Fruit fly (Drosophila melanogaster) whole organism, wandering third instar larva: ENCODE measurements around the gene CG45045.

Experiments used
- Abd-B ChIP-seq: fragments of >200 bp; optimal IDR thresholded peaks from 2 replicates; lab custom pipeline; 2017; ENCODE audit warnings: missing biosample characterization, missing genetic modification characterization
- CG9705 ChIP-seq: fragments of 200-800 bp; sonication (Bioruptor generic); optimal IDR thresholded peaks from 2 replicates; lab custom pipeline; 2018; ENCODE audit warnings: missing biosample characterization, mild to moderate bottlenecking, missing genetic modification characterization
- CrebA ChIP-seq: fragments of 200-800 bp; sonication (Bioruptor generic); optimal IDR thresholded peaks from 2 replicates; lab custom pipeline; 2016; ENCODE audit warnings: missing biosample characterization, mild to moderate bottlenecking, missing genetic modification characterization, borderline replicate concordance
- GATAd ChIP-seq: sonication (Bioruptor generic); optimal IDR thresholded peaks from 2 replicates; lab custom pipeline; 2016; ENCODE audit warnings: missing biosample characterization, missing genetic modification characterization
- HLH106 ChIP-seq: fragments of 200-800 bp; optimal IDR thresholded peaks from 3 replicates; lab custom pipeline; 2019; ENCODE audit warnings: missing biosample characterization, mild to moderate bottlenecking, missing genetic modification characterization, moderate library complexity
- Hnf4 ChIP-seq: fragments of 200-800 bp; sonication (Bioruptor generic); optimal IDR thresholded peaks from 2 replicates; lab custom pipeline; 2016; ENCODE audit warnings: missing biosample characterization, mild to moderate bottlenecking, missing genetic modification characterization
- Hr78 ChIP-seq: fragments of >200 bp; optimal IDR thresholded peaks from 2 replicates; lab custom pipeline; 2017; ENCODE audit warnings: missing biosample characterization, missing genetic modification characterization
- Mio ChIP-seq: sonication (Bioruptor generic); optimal IDR thresholded peaks from 2 replicates; lab custom pipeline; 2016; ENCODE audit warnings: missing biosample characterization, missing genetic modification characterization
- Myc ChIP-seq: fragments of >200 bp; optimal IDR thresholded peaks from 2 replicates; lab custom pipeline; 2017
- N ChIP-seq: fragments of >200 bp; optimal IDR thresholded peaks from 2 replicates; lab custom pipeline; 2018; ENCODE audit warnings: missing biosample characterization, missing external identifiers, missing genetic modification characterization
- OdsH ChIP-seq: fragments of 200-800 bp; sonication (Bioruptor generic); optimal IDR thresholded peaks from 2 replicates; lab custom pipeline; 2016; ENCODE audit warnings: missing biosample characterization, mild to moderate bottlenecking, missing genetic modification characterization
- Sp1 ChIP-seq: fragments of 200-800 bp; sonication (Bioruptor generic); optimal IDR thresholded peaks from 3 replicates; lab custom pipeline; 2019; ENCODE audit warnings: missing biosample characterization, mild to moderate bottlenecking, missing genetic modification characterization, moderate library complexity
- Vsx2 ChIP-seq: fragments of 200-300, 225-300 bp; sonication (Bioruptor generic); optimal IDR thresholded peaks from 2 replicates; lab custom pipeline; 2018; ENCODE audit warnings: missing biosample characterization, missing genetic modification characterization; ENCODE audit not compliant: partially characterized antibody
- brk ChIP-seq: fragments of 200-800 bp; sonication (Bioruptor generic); optimal IDR thresholded peaks from 2 replicates; lab custom pipeline; 2016; ENCODE audit warnings: missing biosample characterization, mild to moderate bottlenecking, missing genetic modification characterization
- dl ChIP-seq, 2 experiments: fragments of 175-275, 200-275 bp in 1 of 2; fragments of 200-275 bp in 1 of 2; sonication (Bioruptor generic); optimal IDR thresholded peaks; lab custom pipeline; 2018; ENCODE audit warnings: mild to moderate bottlenecking in 2 of 2, missing biosample characterization in 2 of 2, missing genetic modification characterization in 2 of 2, moderate library complexity in 2 of 2; ENCODE audit not compliant: partially characterized antibody in 2 of 2, insufficient read depth in 1 of 2
- dmrt93B ChIP-seq: fragments of 200-800 bp; sonication (Bioruptor generic); optimal IDR thresholded peaks from 2 replicates; lab custom pipeline; 2018; ENCODE audit warnings: missing biosample characterization, mild to moderate bottlenecking, missing genetic modification characterization
- dsf ChIP-seq: sonication (Bioruptor generic); optimal IDR thresholded peaks from 2 replicates; lab custom pipeline; 2016; ENCODE audit warnings: missing biosample characterization, missing genetic modification characterization, borderline replicate concordance
- ey ChIP-seq: fragments of 200-800 bp; sonication (Bioruptor generic); optimal IDR thresholded peaks from 2 replicates; lab custom pipeline; 2016; ENCODE audit warnings: missing biosample characterization, missing genetic modification characterization
- foxo ChIP-seq, 2 experiments: fragments of 200-800 bp; sonication (Bioruptor generic); optimal IDR thresholded peaks; 2 replicates in 1 of 2; 3 replicates in 1 of 2; lab custom pipeline; 2016 to 2017; ENCODE audit warnings: missing biosample characterization in 2 of 2, missing genetic modification characterization in 2 of 2
- fru ChIP-seq: fragments of 200-800 bp; sonication (Bioruptor generic); optimal IDR thresholded peaks from 3 replicates; lab custom pipeline; 2016; ENCODE audit warnings: missing biosample characterization, mild to moderate bottlenecking, missing genetic modification characterization
- h ChIP-seq: fragments of 200-800 bp; sonication (Bioruptor generic); optimal IDR thresholded peaks from 3 replicates; lab custom pipeline; 2016; ENCODE audit warnings: missing biosample characterization, mild to moderate bottlenecking, missing genetic modification characterization
- jim ChIP-seq: fragments of 175-275, 200-325 bp; sonication (Bioruptor generic); optimal IDR thresholded peaks from 2 replicates; lab custom pipeline; 2016; ENCODE audit warnings: missing biosample characterization, mild to moderate bottlenecking, missing genetic modification characterization
- lola ChIP-seq: fragments of >200 bp; optimal IDR thresholded peaks from 2 replicates; lab custom pipeline; 2017; ENCODE audit warnings: missing biosample characterization, missing genetic modification characterization
- pan ChIP-seq: fragments of >200 bp; optimal IDR thresholded peaks from 2 replicates; lab custom pipeline; 2017
- psq ChIP-seq: fragments of 200-800 bp; sonication (Bioruptor generic); optimal IDR thresholded peaks from 3 replicates; lab custom pipeline; 2017; ENCODE audit warnings: missing biosample characterization, mild to moderate bottlenecking, missing genetic modification characterization, moderate library complexity
- rgr ChIP-seq: fragments of 200-800 bp; sonication (Bioruptor generic); optimal IDR thresholded peaks from 3 replicates; lab custom pipeline; 2016; ENCODE audit warnings: missing biosample characterization, mild to moderate bottlenecking, missing genetic modification characterization
- sage ChIP-seq: fragments of 200-800 bp; sonication (Bioruptor generic); optimal IDR thresholded peaks from 2 replicates; lab custom pipeline; 2016; ENCODE audit warnings: missing biosample characterization, mild to moderate bottlenecking, missing genetic modification characterization
- tai ChIP-seq: sonication (Bioruptor generic); optimal IDR thresholded peaks from 2 replicates; lab custom pipeline; 2016; ENCODE audit warnings: missing biosample characterization, missing genetic modification characterization
- usp ChIP-seq: fragments of >200 bp; optimal IDR thresholded peaks from 2 replicates; lab custom pipeline; 2017; ENCODE audit warnings: missing biosample characterization, missing genetic modification characterization

CG45045 gene

dm6 chr3R:17653879-17654278 is 13.5 kb upstream of the CG45045 start:
- no peak for TF ChIP-seq dsf (GFP tag; lab: Kevin White, UChicago)
- no peak for TF ChIP-seq jim (GFP tag; lab: Kevin White, UChicago)
- TF ChIP-seq tai (GFP tag; lab: Kevin White, UChicago), result no peak
- no peak for TF ChIP-seq brk
- TF ChIP-seq OdsH (GFP tag; lab: Kevin White, UChicago), result no peak
- no peak for TF ChIP-seq dl (GFP tag; optimal IDR thresholded peaks at IDR 0.05; lab: Kevin White, UChicago; ENCODE audit: insufficient read depth in 1 of 2, partially characterized antibody in 2 of 2)
- TF ChIP-seq pan (lab: Kevin White, UChicago), result no peak
- TF ChIP-seq ey (GFP tag; lab: Kevin White, UChicago), result no peak
- no peak for TF ChIP-seq HLH106
- TF ChIP-seq foxo (GFP tag; optimal IDR thresholded peaks at IDR 0.05; lab: Kevin White, UChicago), result no peak
- TF ChIP-seq Hnf4 (GFP tag; lab: Kevin White, UChicago), result no peak
- no peak for TF ChIP-seq rgr (GFP tag; lab: Kevin White, UChicago)
- TF ChIP-seq N, result no peak

dm6 chr3R:17655040-17655439 is 12.3 kb upstream of the CG45045 start:
- TF ChIP-seq pan (lab: Kevin White, UChicago), result no peak
- TF ChIP-seq psq (GFP tag; lab: Kevin White, UChicago), result no peak
- no peak for TF ChIP-seq Myc (lab: Kevin White, UChicago)
- TF ChIP-seq Hr78, result no peak
- TF ChIP-seq sage (GFP tag; lab: Kevin White, UChicago), result no peak
- no peak for TF ChIP-seq lola
- TF ChIP-seq GATAd, result no peak
- no peak for TF ChIP-seq Sp1 (GFP tag; lab: Kevin White, UChicago)
- TF ChIP-seq Vsx2 (GFP tag; lab: Kevin White, UChicago), result no peak
- TF ChIP-seq brk, result no peak
- no peak for TF ChIP-seq CG9705 (GFP tag; lab: Kevin White, UChicago)

dm6 chr3R:17656923-17657322 is 10.4 kb upstream of the CG45045 start:
- TF ChIP-seq ey (GFP tag; lab: Kevin White, UChicago), result no peak
- TF ChIP-seq OdsH (GFP tag; lab: Kevin White, UChicago), result no peak
- TF ChIP-seq fru (GFP tag; lab: Kevin White, UChicago), result no peak
- TF ChIP-seq jim (GFP tag; lab: Kevin White, UChicago), result no peak
- no peak for TF ChIP-seq CrebA (GFP tag; lab: Kevin White, UChicago)
- TF ChIP-seq brk, result no peak
- no peak for TF ChIP-seq Abd-B (GFP tag; lab: Kevin White, UChicago)
- TF ChIP-seq pan (lab: Kevin White, UChicago), result no peak
- no peak for TF ChIP-seq dmrt93B (GFP tag; lab: Kevin White, UChicago)
- TF ChIP-seq, all 38 proteins: peak for 0

dm6 chr3R:17666061-17666796 is 1.1 kb upstream of the CG45045 start:
- TF ChIP-seq sage (GFP tag; lab: Kevin White, UChicago) (no peak), brk (no peak), Mio (no peak), Vsx2 (GFP tag; lab: Kevin White, UChicago) (no peak), dl (GFP tag; optimal IDR thresholded peaks at IDR 0.05; lab: Kevin White, UChicago; ENCODE audit: insufficient read depth in 1 of 2, partially characterized antibody in 2 of 2) (peak in 1 of 2 experiments; percentile 14)
- TF ChIP-seq, all 38 proteins: peak for 1

dm6 chr3R:17666797-17667156 is 595 bp upstream of the CG45045 start:
- TF ChIP-seq h (no peak), usp (GFP tag; lab: Kevin White, UChicago) (no peak), tai (GFP tag; lab: Kevin White, UChicago) (no peak), Mio (no peak), psq (GFP tag; lab: Kevin White, UChicago) (no peak), HLH106 (no peak)

- TF ChIP-seq foxo (GFP tag; optimal IDR thresholded peaks at IDR 0.05; lab: Kevin White, UChicago) (no peak), rgr (GFP tag; lab: Kevin White, UChicago) (no peak), fru (GFP tag; lab: Kevin White, UChicago) (no peak), pan (lab: Kevin White, UChicago) (no peak), lola (no peak), HLH106 (no peak), Mio (no peak), Sp1 (GFP tag; lab: Kevin White, UChicago) (no peak), Hr78 (no peak)
Measured at dm6 chr3R:17667987-17668386, 615 bp downstream of the CG45045 start.
